Fruit fly (Drosophila melanogaster): ENCODE data around the gene Kcmf1.
A peak's percentile ranks its signal among the peaks of the same experiment; 100 is the strongest.

Gene Kcmf1

DNA sequence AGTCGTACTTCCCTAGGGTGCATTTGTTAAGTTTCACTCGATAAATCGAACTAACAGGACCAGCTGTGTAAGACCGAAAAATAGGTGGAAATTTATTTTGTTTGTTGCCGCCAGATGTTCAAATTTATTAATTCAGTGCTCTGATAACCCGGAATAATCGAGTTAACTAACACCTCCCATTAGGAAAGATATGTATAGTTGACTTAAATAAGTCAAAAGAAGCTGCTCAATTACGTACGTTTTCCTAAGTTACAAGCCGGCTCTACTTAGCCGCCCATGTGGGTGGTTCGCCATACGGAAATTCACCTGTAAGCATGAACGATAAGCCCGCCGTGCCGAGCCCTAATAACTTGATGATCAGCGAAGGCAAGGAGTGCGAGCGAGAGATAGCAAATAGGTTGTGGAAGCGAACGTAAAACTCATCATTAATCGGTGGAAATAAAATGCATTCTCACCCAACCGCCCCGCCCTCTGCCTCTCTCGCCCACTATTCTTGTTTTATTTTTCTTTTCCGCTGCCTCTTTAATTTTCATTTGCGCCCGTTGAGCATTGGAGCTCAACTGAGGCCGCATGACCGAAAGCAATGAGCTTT is 39.2 kb upstream of the Kcmf1 start (continued):
- TF ChIP-seq CG13123 (GFP tag; optimal IDR thresholded peaks at IDR 0.05) = no peak
- no peak for TF ChIP-seq Atf-2 (GFP tag; optimal IDR thresholded peaks at IDR 0.05)
- TF ChIP-seq vnd (GFP tag; IDR thresholded peaks at IDR 0.05; ENCODE audit: partially characterized antibody) = no peak
- TF ChIP-seq trem (tag; optimal IDR thresholded peaks at IDR 0.05) = no peak
- peak; percentile 28 for TF ChIP-seq CG10979 (tag; optimal IDR thresholded peaks at IDR 0.05)
- no peak for TF ChIP-seq esg (GFP tag; conservative IDR thresholded peaks at IDR 0.05)
- TF ChIP-seq gcm (GFP tag; optimal IDR thresholded peaks at IDR 0.05) = no peak
- no peak for TF ChIP-seq abd-A (tag; optimal IDR thresholded peaks at IDR 0.05)
- peak; percentile 33 for TF ChIP-seq CG9609 (GFP tag; optimal IDR thresholded peaks at IDR 0.05)
- TF ChIP-seq Ravus (GFP tag; IDR thresholded peaks at IDR 0.05) = no peak
- TF ChIP-seq Atf6 (GFP tag; IDR thresholded peaks at IDR 0.05) = no peak
- no peak for TF ChIP-seq CG10462 (GFP tag; optimal IDR thresholded peaks at IDR 0.05)
- TF ChIP-seq lbe (GFP tag; optimal IDR thresholded peaks at IDR 0.05) = no peak
- TF ChIP-seq HLH4C (GFP tag; IDR thresholded peaks at IDR 0.05; ENCODE audit: partially characterized antibody) = no peak
- TF ChIP-seq vvl (GFP tag; IDR thresholded peaks at IDR 0.05) = no peak
- no peak for TF ChIP-seq CG17186 (GFP tag; optimal IDR thresholded peaks at IDR 0.05)
- peak; percentile 8 for TF ChIP-seq CG9727 (GFP tag; optimal IDR thresholded peaks at IDR 0.05)
- TF ChIP-seq CG1529 (GFP tag; optimal IDR thresholded peaks at IDR 0.05) = peak; percentile 8
- peak; percentile 67 for TF ChIP-seq gem (tag; optimal IDR thresholded peaks at IDR 0.05)
- peak; percentile 34 for TF ChIP-seq pho (GFP tag; optimal IDR thresholded peaks at IDR 0.05)
- no peak for TF ChIP-seq Rx (GFP tag; IDR thresholded peaks at IDR 0.05)
- TF ChIP-seq ro (GFP tag; IDR thresholded peaks at IDR 0.05) = no peak
- TF ChIP-seq CG6175 (GFP tag; IDR thresholded peaks at IDR 0.05) = no peak
- peak; percentile 9 for TF ChIP-seq CG10274 (GFP tag; optimal IDR thresholded peaks at IDR 0.05)
- no peak for TF ChIP-seq sug (tag; optimal IDR thresholded peaks at IDR 0.05)
- TF ChIP-seq CG32767 (GFP tag; IDR thresholded peaks at IDR 0.05) = no peak
- no peak for TF ChIP-seq C15 (GFP tag; IDR thresholded peaks at IDR 0.05)
- peak; percentile 40 for TF ChIP-seq fu2 (GFP tag; optimal IDR thresholded peaks at IDR 0.05)
- TF ChIP-seq ems (GFP tag; optimal IDR thresholded peaks at IDR 0.05) = no peak
- no peak for TF ChIP-seq Oaz (GFP tag; IDR thresholded peaks at IDR 0.05)
- peak; percentile 78 for TF ChIP-seq Med (GFP tag)
- TF ChIP-seq CG6272 (GFP tag; IDR thresholded peaks at IDR 0.05) = no peak
- peak; percentile 76 for TF ChIP-seq dmrt99B (tag; optimal IDR thresholded peaks at IDR 0.05)
- TF ChIP-seq inv (GFP tag; IDR thresholded peaks at IDR 0.05; ENCODE audit: partially characterized antibody) = no peak
- 0 out of 3 replicates have a peak, but pooled peaks have one; percentile 21 for TF ChIP-seq CG7357 (GFP tag; IDR thresholded peaks at IDR 0.05)
- TF ChIP-seq CG15514 (GFP tag; optimal IDR thresholded peaks at IDR 0.05) = no peak
- no peak for TF ChIP-seq CG31224 (GFP tag; IDR thresholded peaks at IDR 0.05)
- no peak for TF ChIP-seq Deaf1 (tag; optimal IDR thresholded peaks at IDR 0.05)
- TF ChIP-seq Elba2 (GFP tag; optimal IDR thresholded peaks at IDR 0.05) = no peak
- peak; percentile 38 for TF ChIP-seq cwo (GFP tag; optimal IDR thresholded peaks at IDR 0.05)
- TF ChIP-seq unpg (GFP tag; optimal IDR thresholded peaks at IDR 0.05) = peak; percentile 41
- TF ChIP-seq cad (GFP tag; optimal IDR thresholded peaks at IDR 0.05) = no peak
- no peak for TF ChIP-seq CG16813 (GFP tag; IDR thresholded peaks at IDR 0.05; ENCODE audit: partially characterized antibody)
- TF ChIP-seq ind (GFP tag; optimal IDR thresholded peaks at IDR 0.05) = peak; percentile 66
- TF ChIP-seq CG31441 (GFP tag; IDR thresholded peaks at IDR 0.05) = no peak
- TF ChIP-seq chinmo (GFP tag; IDR thresholded peaks at IDR 0.05; ENCODE audit: partially characterized antibody) = no peak
- TF ChIP-seq CG14050 (GFP tag; IDR thresholded peaks at IDR 0.05) = no peak
- TF ChIP-seq oc (tag; optimal IDR thresholded peaks at IDR 0.05) = no peak
- TF ChIP-seq sd (tag; optimal IDR thresholded peaks at IDR 0.05) = no peak
- TF ChIP-seq ssp (GFP tag; IDR thresholded peaks at IDR 0.05) = no peak
- TF ChIP-seq Dad (GFP tag; optimal IDR thresholded peaks at IDR 0.05) = no peak
